Fruit fly (Drosophila melanogaster): Measurements from ENCODE around the gene Sfp24Bd.
A peak's percentile ranks its signal among the peaks of the same experiment; 100 is the strongest.

Sfp24Bd gene

DNA sequence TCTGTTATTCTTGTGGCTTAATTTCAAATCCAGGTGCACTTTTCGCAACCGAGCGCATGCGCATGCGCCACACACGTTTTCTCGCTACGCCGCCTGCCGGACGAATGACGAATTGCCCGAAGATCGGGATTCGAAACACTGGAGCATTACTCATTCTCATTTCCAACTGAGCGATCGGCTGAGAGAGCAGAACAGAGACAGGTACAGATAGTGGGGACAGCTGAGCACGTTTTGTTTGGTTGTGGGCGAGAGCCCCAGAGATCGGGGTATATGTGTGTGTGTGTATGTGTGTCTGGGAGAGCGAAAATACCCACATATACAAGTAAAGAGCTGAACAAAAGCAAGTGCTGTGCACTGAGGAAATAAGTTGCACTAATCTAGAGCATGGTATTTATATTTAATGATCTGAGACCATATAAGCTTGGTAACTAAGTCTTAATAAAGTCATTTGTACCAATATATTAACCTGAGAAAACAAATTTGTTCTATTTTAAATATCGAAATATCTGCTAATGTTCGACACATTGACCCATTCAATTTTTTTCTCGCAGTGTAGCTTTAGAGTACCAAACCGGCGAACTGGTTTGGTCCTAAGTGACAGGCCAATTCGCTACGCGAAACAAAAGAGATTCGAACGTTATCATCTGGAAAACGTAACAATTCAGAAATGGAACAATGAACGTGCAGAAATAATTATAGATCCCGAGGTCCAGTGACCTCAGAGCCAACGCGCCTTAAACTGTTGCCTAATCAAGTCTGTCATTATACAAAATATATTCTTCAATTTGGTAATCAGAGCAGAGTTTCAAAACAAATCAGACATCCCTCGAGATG, 36.7 kb downstream of the Sfp24Bd start (continued):
- TF ChIP-seq CG4424 (GFP tag; optimal IDR thresholded peaks at IDR 0.05) (peak; percentile 99), Hsf (GFP tag; optimal IDR thresholded peaks at IDR 0.05) (peak; percentile 94), CG31441 (GFP tag; IDR thresholded peaks at IDR 0.05) (peak; percentile 99), H15 (GFP tag; IDR thresholded peaks at IDR 0.05) (peak; percentile 98), E2f2 (GFP tag; IDR thresholded peaks at IDR 0.05) (peak; percentile 81), CG9609 (GFP tag; optimal IDR thresholded peaks at IDR 0.05) (peak; percentile 95), gsb-n (tag; optimal IDR thresholded peaks at IDR 0.05) (peak; percentile 93), HLH3B (GFP tag; IDR thresholded peaks at IDR 0.05) (peak; percentile 96), CG11560 (tag; IDR thresholded peaks at IDR 0.05) (peak; percentile 85), CG10565 (GFP tag; optimal IDR thresholded peaks at IDR 0.05) (peak; percentile 58), Mad (GFP tag; optimal IDR thresholded peaks at IDR 0.05) (peak; percentile 91), YL-1 (GFP tag; optimal IDR thresholded peaks at IDR 0.05) (peak; percentile 53), ttk (GFP tag; IDR thresholded peaks at IDR 0.05) (peak; percentile 93), CG12391 (tag; optimal IDR thresholded peaks at IDR 0.05) (peak; percentile 95), CG11085 (GFP tag; IDR thresholded peaks at IDR 0.05) (peak; percentile 97), CG4820 (GFP tag; optimal IDR thresholded peaks at IDR 0.05) (peak; percentile 95), Doc3 (GFP tag; IDR thresholded peaks at IDR 0.05; ENCODE audit: partially characterized antibody) (no peak; the same call in 2 of the 3 replicates), CG6813 (GFP tag; optimal IDR thresholded peaks at IDR 0.05) (peak; percentile 99), CG6854 (GFP tag; optimal IDR thresholded peaks at IDR 0.05) (peak; percentile 92), B-H1 (GFP tag; IDR thresholded peaks at IDR 0.05) (peak; percentile 97), maf-S (GFP tag; optimal IDR thresholded peaks at IDR 0.05) (peak; percentile 97), CG12071 (GFP tag; optimal IDR thresholded peaks at IDR 0.05) (peak; percentile 98), CG15073 (GFP tag; optimal IDR thresholded peaks at IDR 0.05) (peak; percentile 60), CG12236 (GFP tag; optimal IDR thresholded peaks at IDR 0.05) (peak; percentile 90), croc (GFP tag; conservative IDR thresholded peaks at IDR 0.05) (peak; percentile 97), cg (GFP tag; optimal IDR thresholded peaks at IDR 0.05) (peak; percentile 98), CG17912 (GFP tag; optimal IDR thresholded peaks at IDR 0.05) (peak; percentile 68), cad (GFP tag; optimal IDR thresholded peaks at IDR 0.05) (no peak), PHDP (tag; optimal IDR thresholded peaks at IDR 0.05) (peak; percentile 94), CG3838 (GFP tag; optimal IDR thresholded peaks at IDR 0.05) (peak; percentile 81), jumu (GFP tag; optimal IDR thresholded peaks at IDR 0.05) (peak; percentile 97), Oaz (GFP tag; IDR thresholded peaks at IDR 0.05) (peak; percentile 94), Rx (GFP tag; IDR thresholded peaks at IDR 0.05) (peak; percentile 97), Dek (tag; optimal IDR thresholded peaks at IDR 0.05) (peak; percentile 89), Atf-2 (GFP tag; optimal IDR thresholded peaks at IDR 0.05) (peak; percentile 91), bbx (GFP tag; IDR thresholded peaks at IDR 0.05; ENCODE audit: partially characterized antibody) (peak; percentile 43), CG9932 (GFP tag; IDR thresholded peaks at IDR 0.05) (peak; percentile 96), NfI (GFP tag; optimal IDR thresholded peaks at IDR 0.05) (peak; percentile 88), CG10321 (GFP tag; IDR thresholded peaks at IDR 0.05) (peak; percentile 72), Aef1 (GFP tag; IDR thresholded peaks at IDR 0.05) (peak; percentile 93), CG7987 (GFP tag; optimal IDR thresholded peaks at IDR 0.05) (peak; percentile 94), CG3065 (GFP tag; optimal IDR thresholded peaks at IDR 0.05) (peak; percentile 86), ash1 (GFP tag; optimal IDR thresholded peaks at IDR 0.05) (peak; percentile 79), jing (GFP tag; optimal IDR thresholded peaks at IDR 0.05) (peak; percentile 99), CG18262 (tag; optimal IDR thresholded peaks at IDR 0.05) (peak; percentile 99), Lhr (GFP tag; optimal IDR thresholded peaks at IDR 0.05) (peak; percentile 75), az2 (GFP tag; optimal IDR thresholded peaks at IDR 0.05) (peak; percentile 92), Xbp1 (GFP tag; optimal IDR thresholded peaks at IDR 0.05) (peak; percentile 93), CG3407 (GFP tag; optimal IDR thresholded peaks at IDR 0.05) (peak; percentile 88)
